Worm (Caenorhabditis elegans) whole organism, L4/young adult: ENCODE results near the gene lips-12.

ENCODE experiments used
- W03F9.2 ChIP-seq: fragments of 150-350 bp; optimal IDR thresholded peaks from 2 replicates; lab custom pipeline; 2014; ENCODE audit warnings: missing biosample characterization, missing genetic modification characterization
- dao-5 ChIP-seq: sonication (generic microtip); optimal IDR thresholded peaks from 2 replicates; lab custom pipeline; 2016; ENCODE audit warnings: missing genotype, missing genetic modification characterization, moderate library complexity, missing compliant biosample characterization
- him-1 ChIP-seq: sonication (generic microtip); optimal IDR thresholded peaks from 2 replicates; lab custom pipeline; 2016; ENCODE audit warnings: missing genotype, missing genetic modification reagents, missing genetic modification characterization, missing compliant biosample characterization

lips-12 gene

ce11 chrII:1114133-1114532 lies at the start of gene lips-12:
Gene lips-12 (minus strand): TSS chrII:1114233.
- TF ChIP-seq dao-5 (tag; lab: Kevin White, UChicago) (no peak), W03F9.2 (tag; lab: Kevin White, UChicago) (no peak), him-1 (tag; lab: Kevin White, UChicago) (no peak)

ce11 chrII:1163275-1163674 lies 49.2 kb upstream of the lips-12 start, which contains the start of gene T23F4.2:
Gene T23F4.2 (plus strand): TSS chrII:1163575.
- TF ChIP-seq W03F9.2 (tag; lab: Kevin White, UChicago) (no peak), dao-5 (tag; lab: Kevin White, UChicago) (no peak), him-1 (tag; lab: Kevin White, UChicago) (no peak)

ce11 chrII:1159718-1160117 lies 45.7 kb upstream of the lips-12 start:
- TF ChIP-seq dao-5 (tag; lab: Kevin White, UChicago): no peak
- TF ChIP-seq him-1 (tag; lab: Kevin White, UChicago): no peak
- no peak for TF ChIP-seq W03F9.2 (tag; lab: Kevin White, UChicago)

- no peak for TF ChIP-seq dao-5 (tag; lab: Kevin White, UChicago)
- no peak for TF ChIP-seq him-1 (tag; lab: Kevin White, UChicago)
- no peak for TF ChIP-seq W03F9.2 (tag; lab: Kevin White, UChicago)
Measured at ce11 chrII:1157135-1157534, 43.1 kb upstream of the lips-12 start.

- TF ChIP-seq W03F9.2 (tag; lab: Kevin White, UChicago) (no peak), him-1 (tag; lab: Kevin White, UChicago) (no peak), dao-5 (tag; lab: Kevin White, UChicago) (no peak)
Measured at ce11 chrII:1153299-1153698, 39.3 kb upstream of the lips-12 start.

- TF ChIP-seq W03F9.2 (tag; lab: Kevin White, UChicago) (no peak), dao-5 (tag; lab: Kevin White, UChicago) (no peak), him-1 (tag; lab: Kevin White, UChicago) (no peak)
Measured at ce11 chrII:1152732-1153131, 38.7 kb upstream of the lips-12 start.

- TF ChIP-seq him-1 (tag; lab: Kevin White, UChicago): no peak
- TF ChIP-seq dao-5 (tag; lab: Kevin White, UChicago): no peak
- no peak for TF ChIP-seq W03F9.2 (tag; lab: Kevin White, UChicago)
Measured at ce11 chrII:1151810-1152209, 37.8 kb upstream of the lips-12 start.

- TF ChIP-seq dao-5 (tag; lab: Kevin White, UChicago): no peak
- no peak for TF ChIP-seq W03F9.2 (tag; lab: Kevin White, UChicago)
- no peak for TF ChIP-seq him-1 (tag; lab: Kevin White, UChicago)
Measured at ce11 chrII:1149390-1149789, 35.4 kb upstream of the lips-12 start.

ce11 chrII:1143173-1143738 lies 29.2 kb upstream of the lips-12 start:
- TF ChIP-seq dao-5 (tag; lab: Kevin White, UChicago): no peak
- no peak for TF ChIP-seq him-1 (tag; lab: Kevin White, UChicago)
- TF ChIP-seq W03F9.2 (tag; lab: Kevin White, UChicago): no peak

ce11 chrII:1141720-1142574 lies 27.9 kb upstream of the lips-12 start:
- TF ChIP-seq W03F9.2 (tag; lab: Kevin White, UChicago) (no peak), him-1 (tag; lab: Kevin White, UChicago) (no peak), dao-5 (tag; lab: Kevin White, UChicago) (no peak)

ce11 chrII:1140689-1141088 lies 26.7 kb upstream of the lips-12 start, which contains the start of gene W09B6.4:
Gene W09B6.4 (minus strand): TSS chrII:1140839.
- no peak for TF ChIP-seq him-1 (tag; lab: Kevin White, UChicago)
- TF ChIP-seq W03F9.2 (tag; lab: Kevin White, UChicago): no peak
- TF ChIP-seq dao-5 (tag; lab: Kevin White, UChicago): no peak

ce11 chrII:1138618-1139017 lies 24.6 kb upstream of the lips-12 start:
- TF ChIP-seq him-1 (tag; lab: Kevin White, UChicago) (no peak), W03F9.2 (tag; lab: Kevin White, UChicago) (no peak)

ce11 chrII:1136485-1136884 lies 22.5 kb upstream of the lips-12 start, which contains the start of gene pod-2:
Gene pod-2 (plus strand): TSS chrII:1136785.
- no peak for TF ChIP-seq dao-5 (tag; lab: Kevin White, UChicago)
- no peak for TF ChIP-seq him-1 (tag; lab: Kevin White, UChicago)
- no peak for TF ChIP-seq W03F9.2 (tag; lab: Kevin White, UChicago)
